Worm (Caenorhabditis elegans) whole organism, mixed stage, embryonic: ENCODE data around the gene K12H4.5.
A peak's percentile ranks its signal among the peaks of the same experiment; 100 is the strongest.

Experiments
- M03D4.4 ChIP-seq: sonication (generic microtip); optimal IDR thresholded peaks from 2 replicates; lab custom pipeline; 2017; ENCODE audit warnings: mild to moderate bottlenecking, missing genetic modification characterization, missing compliant biosample characterization
- bed-3 ChIP-seq: fragments of 200-800 bp; sonication (Bioruptor generic); optimal IDR thresholded peaks from 3 replicates; lab custom pipeline; 2018; ENCODE audit warnings: mild to moderate bottlenecking, missing genetic modification characterization, moderate library complexity, missing compliant biosample characterization
- blmp-1 ChIP-seq: fragments of 150-350 bp; optimal IDR thresholded peaks from 2 replicates; lab custom pipeline; 2014; ENCODE audit warnings: missing biosample characterization, missing genetic modification characterization
- ceh-39 ChIP-seq: fragments of 150-350 bp; optimal IDR thresholded peaks from 2 replicates; lab custom pipeline; 2014; ENCODE audit warnings: missing biosample characterization, missing genetic modification characterization
- ceh-43 ChIP-seq: fragments of 200-800 bp; sonication (Bioruptor generic); optimal IDR thresholded peaks from 2 replicates; lab custom pipeline; 2018; ENCODE audit warnings: mild to moderate bottlenecking, missing genetic modification characterization, moderate library complexity, missing compliant biosample characterization
- ceh-83 ChIP-seq: fragments of 200-800 bp; sonication (Bioruptor generic); optimal IDR thresholded peaks from 2 replicates; lab custom pipeline; 2018; ENCODE audit warnings: mild to moderate bottlenecking, missing genetic modification characterization, missing compliant biosample characterization
- ces-1 ChIP-seq: fragments of 150-350 bp; optimal IDR thresholded peaks from 2 replicates; lab custom pipeline; 2014; ENCODE audit warnings: missing biosample characterization, missing genetic modification reagents, missing genetic modification characterization
- elt-1 ChIP-seq: sonication (generic microtip); optimal IDR thresholded peaks from 2 replicates; lab custom pipeline; 2017; ENCODE audit warnings: missing genetic modification characterization, mild to moderate bottlenecking, missing compliant biosample characterization, antibody characterized with exemption, moderate library complexity, borderline replicate concordance; ENCODE audit not compliant: insufficient read depth
- flh-1 ChIP-seq: fragments of 200-800 bp; sonication (Bioruptor generic); optimal IDR thresholded peaks from 2 replicates; lab custom pipeline; 2018; ENCODE audit warnings: mild to moderate bottlenecking, missing genetic modification characterization, moderate library complexity, missing compliant biosample characterization
- ham-2 ChIP-seq: fragments of 200-800 bp; sonication (Bioruptor generic); optimal IDR thresholded peaks from 2 replicates; lab custom pipeline; 2018; ENCODE audit warnings: mild to moderate bottlenecking, missing genetic modification characterization, missing compliant biosample characterization
- hlh-1 ChIP-seq: fragments of 150-350 bp; optimal IDR thresholded peaks from 2 replicates; lab custom pipeline; 2014; ENCODE audit warnings: missing biosample characterization, missing genetic modification reagents, missing genetic modification characterization
- lin-13 ChIP-seq: fragments of 150-350 bp; optimal IDR thresholded peaks from 2 replicates; lab custom pipeline; 2014; ENCODE audit warnings: missing biosample characterization, missing genetic modification characterization
- lin-32 ChIP-seq: fragments of 200-800 bp; sonication (Bioruptor generic); optimal IDR thresholded peaks from 2 replicates; lab custom pipeline; 2018; ENCODE audit warnings: mild to moderate bottlenecking, missing genetic modification characterization, missing compliant biosample characterization
- lsy-2 ChIP-seq: fragments of 150-350 bp; optimal IDR thresholded peaks from 2 replicates; lab custom pipeline; 2014; ENCODE audit warnings: missing biosample characterization, missing genetic modification characterization
- mab-5 ChIP-seq: fragments of 150-350 bp; optimal IDR thresholded peaks from 2 replicates; lab custom pipeline; 2014; ENCODE audit warnings: missing biosample characterization, missing genetic modification characterization
- mep-1 ChIP-seq: fragments of 150-350 bp; optimal IDR thresholded peaks from 2 replicates; lab custom pipeline; 2017; ENCODE audit warnings: missing biosample characterization, missing genetic modification reagents, missing genetic modification characterization, inconsistent platforms
- mls-2 ChIP-seq: sonication (generic microtip); optimal IDR thresholded peaks from 2 replicates; lab custom pipeline; 2016; ENCODE audit warnings: mild to moderate bottlenecking, missing genetic modification characterization, moderate library complexity, missing compliant biosample characterization
- nhr-2 ChIP-seq: fragments of 150-350 bp; optimal IDR thresholded peaks from 2 replicates; lab custom pipeline; 2014; ENCODE audit warnings: missing biosample characterization, missing genetic modification characterization
- nhr-237 ChIP-seq: fragments of 150-350 bp; optimal IDR thresholded peaks from 2 replicates; lab custom pipeline; 2014; ENCODE audit warnings: missing biosample characterization, missing genetic modification characterization
- nhr-76 ChIP-seq: sonication (generic microtip); optimal IDR thresholded peaks from 2 replicates; lab custom pipeline; 2017; ENCODE audit warnings: missing biosample characterization, missing genetic modification characterization
- pha-4 ChIP-seq: fragments of 150-350 bp; optimal IDR thresholded peaks from 2 replicates; lab custom pipeline; 2018; ENCODE audit warnings: missing biosample characterization, missing genetic modification reagents, missing genetic modification characterization
- sem-2 ChIP-seq: fragments of 200-800 bp; sonication (Bioruptor generic); optimal IDR thresholded peaks from 2 replicates; lab custom pipeline; 2018; ENCODE audit warnings: mild to moderate bottlenecking, missing genetic modification characterization, missing compliant biosample characterization
- snpc-4 ChIP-seq: fragments of 150-350 bp; optimal IDR thresholded peaks from 2 replicates; lab custom pipeline; 2014; ENCODE audit warnings: missing biosample characterization, missing genetic modification characterization
- tbx-8 ChIP-seq: fragments of 200-800 bp; sonication (Bioruptor generic); optimal IDR thresholded peaks from 2 replicates; lab custom pipeline; 2018; ENCODE audit warnings: mild to moderate bottlenecking, missing genetic modification characterization, moderate library complexity, missing compliant biosample characterization
- unc-120 ChIP-seq: sonication (generic microtip); optimal IDR thresholded peaks from 2 replicates; lab custom pipeline; 2017; ENCODE audit warnings: missing genetic modification characterization, missing compliant biosample characterization; ENCODE audit not compliant: poor library complexity, severe bottlenecking
- unc-39 ChIP-seq: fragments of 150-350 bp; optimal IDR thresholded peaks from 2 replicates; lab custom pipeline; 2014; ENCODE audit warnings: missing biosample characterization, missing genetic modification characterization
- zip-8 ChIP-seq: fragments of 150-350 bp; optimal IDR thresholded peaks from 2 replicates; lab custom pipeline; 2014; ENCODE audit warnings: missing biosample characterization, missing genetic modification characterization
- ztf-11 ChIP-seq: fragments of 150-350 bp; optimal IDR thresholded peaks from 2 replicates; lab custom pipeline; 2014; ENCODE audit warnings: missing biosample characterization, missing genetic modification characterization

The K12H4.5 gene

ce11 chrIII:8044717-8045116 is 430 bp downstream of the K12H4.5 start, which contains the start of gene spcs-3:
spcs-3 (plus strand) TSS chrIII:8045017.
- TF ChIP-seq ceh-39 (tag; lab: Kevin White, UChicago) (no peak), nhr-237 (tag; lab: Kevin White, UChicago) (no peak), lin-32 (GFP tag; lab: Kevin White, UChicago) (no peak), tbx-8 (GFP tag; lab: Kevin White, UChicago) (no peak), lin-13 (tag; lab: Kevin White, UChicago) (no peak), ceh-83 (GFP tag; lab: Kevin White, UChicago) (no peak), ztf-11 (tag; lab: Kevin White, UChicago) (no peak), unc-120 (no peak), blmp-1 (no peak), unc-39 (tag; lab: Kevin White, UChicago) (no peak), nhr-2 (tag; lab: Kevin White, UChicago) (no peak), mep-1 (tag; lab: Kevin White, UChicago) (no peak), nhr-76 (tag; lab: Kevin White, UChicago) (no peak)

- TF ChIP-seq ceh-43 (GFP tag; lab: Kevin White, UChicago) (no peak), lin-32 (GFP tag; lab: Kevin White, UChicago) (no peak), hlh-1 (no peak), ceh-39 (tag; lab: Kevin White, UChicago) (no peak), sem-2 (GFP tag; lab: Kevin White, UChicago) (no peak)
These were observed 1.4 kb downstream of the K12H4.5 start, which contains the start of gene K12H4.3 for ce11 chrIII:8045734-8046133. K12H4.3 (plus strand) TSS chrIII:8046034.

- TF ChIP-seq lin-32 (GFP tag; lab: Kevin White, UChicago): no peak
- no peak for TF ChIP-seq M03D4.4
- no peak for TF ChIP-seq snpc-4 (tag; lab: Kevin White, UChicago)
- TF ChIP-seq, all 35 proteins: peak for 0
These were observed 3.1 kb downstream of the K12H4.5 start, which contains the start of gene K12H4.2 for ce11 chrIII:8047412-8047811. K12H4.2 (plus strand) TSS chrIII:8047712.

- no peak for TF ChIP-seq pha-4
- TF ChIP-seq snpc-4 (tag; lab: Kevin White, UChicago): no peak
- no peak for TF ChIP-seq mls-2 (tag; lab: Kevin White, UChicago)
- TF ChIP-seq elt-1 (tag; lab: Kevin White, UChicago): no peak
- TF ChIP-seq ceh-83 (GFP tag; lab: Kevin White, UChicago): no peak
- TF ChIP-seq unc-39 (tag; lab: Kevin White, UChicago): no peak
- no peak for TF ChIP-seq lin-32 (GFP tag; lab: Kevin White, UChicago)
These were observed 6.7 kb downstream of the K12H4.5 start, which contains the start of gene K12H4.7 for ce11 chrIII:8050944-8051343. K12H4.7 (minus strand) TSS chrIII:8051081.

ce11 chrIII:8051838-8052237 is 7.6 kb downstream of the K12H4.5 start:
- TF ChIP-seq lin-13 (tag; lab: Kevin White, UChicago): no peak
- peak; percentile 98 for TF ChIP-seq zip-8

ce11 chrIII:8061114-8061513 is 16.8 kb downstream of the K12H4.5 start:
- TF ChIP-seq M03D4.4 (no peak), ceh-43 (GFP tag; lab: Kevin White, UChicago) (no peak), unc-39 (tag; lab: Kevin White, UChicago) (no peak), lin-13 (tag; lab: Kevin White, UChicago) (no peak), ham-2 (GFP tag; lab: Kevin White, UChicago) (no peak), nhr-76 (tag; lab: Kevin White, UChicago) (no peak), ceh-83 (GFP tag; lab: Kevin White, UChicago) (no peak), bed-3 (GFP tag; lab: Kevin White, UChicago) (no peak), mab-5 (tag; lab: Kevin White, UChicago) (no peak), mep-1 (tag; lab: Kevin White, UChicago) (no peak)
- TF ChIP-seq, all 35 proteins: peak for 0

ce11 chrIII:8063659-8064058 is 19.4 kb downstream of the K12H4.5 start:
- TF ChIP-seq lsy-2 (tag; lab: Kevin White, UChicago) (peak; percentile 5), blmp-1 (no peak), lin-13 (tag; lab: Kevin White, UChicago) (no peak), ham-2 (GFP tag; lab: Kevin White, UChicago) (peak; percentile 69), tbx-8 (GFP tag; lab: Kevin White, UChicago) (no peak), M03D4.4 (no peak), ces-1 (no peak), flh-1 (GFP tag; lab: Kevin White, UChicago) (no peak), elt-1 (tag; lab: Kevin White, UChicago) (no peak), ceh-83 (GFP tag; lab: Kevin White, UChicago) (no peak), pha-4 (no peak), ztf-11 (tag; lab: Kevin White, UChicago) (no peak)
